Fruit fly (Drosophila melanogaster) whole organism, embryonic: ENCODE results near the gene CG14302.
A peak's percentile ranks its signal among the peaks of the same experiment; 100 is the strongest.

ENCODE experiments used
- ATbp ChIP-seq: fragments of 200-800 bp; sonication (Bioruptor generic); optimal IDR thresholded peaks from 2 replicates; lab custom pipeline; 2017; ENCODE audit warnings: missing biosample characterization, mild to moderate bottlenecking, missing genetic modification characterization, missing genetic modification reagents
- Abd-B ChIP-seq: fragments of 200-800 bp; sonication (Bioruptor generic); optimal IDR thresholded peaks from 2 replicates; lab custom pipeline; 2018; ENCODE audit warnings: missing biosample characterization, mild to moderate bottlenecking, missing genetic modification characterization, moderate library complexity
- Bteb2 ChIP-seq: fragments of 200-800 bp; sonication (Bioruptor generic); optimal IDR thresholded peaks from 2 replicates; lab custom pipeline; 2016; ENCODE audit warnings: missing biosample characterization, missing genetic modification characterization
- CG10267 ChIP-seq: fragments of 200-800 bp; sonication (Bioruptor generic); optimal IDR thresholded peaks from 2 replicates; lab custom pipeline; 2018; ENCODE audit warnings: missing biosample characterization, mild to moderate bottlenecking, missing genetic modification characterization, moderate library complexity
- CG12236 ChIP-seq: fragments of 200-800 bp; sonication (Bioruptor generic); optimal IDR thresholded peaks from 2 replicates; lab custom pipeline; 2016; ENCODE audit warnings: missing biosample characterization, missing genetic modification characterization
- CG12659 ChIP-seq: fragments of 200-800 bp; sonication (Bioruptor generic); optimal IDR thresholded peaks from 3 replicates; lab custom pipeline; 2017; ENCODE audit warnings: mild to moderate bottlenecking, missing biosample characterization, missing genetic modification reagents, missing genetic modification characterization
- CG13287 ChIP-seq: fragments of 200-800 bp; sonication (Bioruptor generic); IDR thresholded peaks from 2 replicates; pipeline ENCODE4 v1.3.6; 2022; ENCODE audit warnings: missing biosample characterization, missing genetic modification characterization; ENCODE audit not compliant: partially characterized antibody
- CG13296 ChIP-seq: fragments of 200-800 bp; sonication (Bioruptor generic); optimal IDR thresholded peaks from 3 replicates; lab custom pipeline; 2018; ENCODE audit warnings: missing biosample characterization, mild to moderate bottlenecking, missing genetic modification characterization
- CG14860 ChIP-seq: fragments of 200-800 bp; sonication (Bioruptor generic); IDR thresholded peaks from 3 replicates; pipeline ENCODE4 v1.3.6; 2022; ENCODE audit warnings: missing biosample characterization, missing genetic modification characterization; ENCODE audit not compliant: partially characterized antibody
- CG15479 ChIP-seq: fragments of 200-800 bp; sonication (Bioruptor generic); optimal IDR thresholded peaks from 3 replicates; lab custom pipeline; 2019; ENCODE audit warnings: missing biosample characterization, mild to moderate bottlenecking, missing genetic modification characterization, moderate library complexity
- CG30020 ChIP-seq: fragments of 200-800 bp; optimal IDR thresholded peaks from 2 replicates; lab custom pipeline; 2019; ENCODE audit warnings: missing biosample characterization, mild to moderate bottlenecking, missing genetic modification characterization, moderate library complexity
- CG3407 ChIP-seq: fragments of 200-800 bp; sonication (Bioruptor generic); optimal IDR thresholded peaks from 2 replicates; lab custom pipeline; 2018; ENCODE audit warnings: missing biosample characterization, mild to moderate bottlenecking, missing genetic modification characterization
- CG3847 ChIP-seq: fragments of 200-800 bp; sonication (Bioruptor generic); IDR thresholded peaks from 2 replicates; pipeline ENCODE4 v1.3.6; 2022; ENCODE audit warnings: missing biosample characterization, missing genetic modification characterization
- CG3995 ChIP-seq: fragments of 200-800 bp; sonication (Bioruptor generic); optimal IDR thresholded peaks from 3 replicates; lab custom pipeline; 2016; ENCODE audit warnings: missing biosample characterization, missing genetic modification characterization
- CG4360 ChIP-seq: fragments of 200-800 bp; sonication (Bioruptor generic); IDR thresholded peaks from 2 replicates; pipeline ENCODE4 v1.3.6; 2022; ENCODE audit warnings: missing biosample characterization, missing genetic modification characterization
- CG4617 ChIP-seq: fragments of 200-800 bp; sonication (Bioruptor generic); optimal IDR thresholded peaks from 3 replicates; lab custom pipeline; 2016; ENCODE audit warnings: missing biosample characterization, missing genetic modification characterization, borderline replicate concordance
- CG6683 ChIP-seq: fragments of 200-800 bp; sonication (Bioruptor generic); optimal IDR thresholded peaks from 2 replicates; lab custom pipeline; 2017; ENCODE audit warnings: missing biosample characterization, mild to moderate bottlenecking, missing genetic modification characterization, missing genetic modification reagents
- CG7556 ChIP-seq: fragments of 200-800 bp; sonication (Bioruptor generic); optimal IDR thresholded peaks from 2 replicates; lab custom pipeline; 2017; ENCODE audit warnings: missing biosample characterization, mild to moderate bottlenecking, missing genetic modification characterization
- D19B ChIP-seq: fragments of 200-800 bp; sonication (Bioruptor generic); optimal IDR thresholded peaks from 2 replicates; lab custom pipeline; 2017; ENCODE audit warnings: missing biosample characterization, mild to moderate bottlenecking, missing genetic modification characterization
- Dad ChIP-seq: fragments of 200-800 bp; sonication (Bioruptor generic); optimal IDR thresholded peaks from 3 replicates; lab custom pipeline; 2016; ENCODE audit warnings: missing biosample characterization, missing genetic modification characterization
- Dek ChIP-seq: fragments of 200-800 bp; sonication (Bioruptor generic); optimal IDR thresholded peaks from 3 replicates; lab custom pipeline; 2019; ENCODE audit warnings: missing biosample characterization, mild to moderate bottlenecking, missing genetic modification characterization, moderate library complexity
- Doc2 ChIP-seq: fragments of 200-800 bp; sonication (Bioruptor generic); IDR thresholded peaks from 2 replicates; pipeline ENCODE4 v1.3.6; 2022; ENCODE audit warnings: missing biosample characterization, missing genetic modification characterization
- Ets97D ChIP-seq: fragments of 200-800 bp; sonication (Bioruptor generic); optimal IDR thresholded peaks from 3 replicates; lab custom pipeline; 2016; ENCODE audit warnings: missing biosample characterization, missing genetic modification characterization
- HmgZ ChIP-seq: fragments of 200-800 bp; sonication (Bioruptor generic); optimal IDR thresholded peaks from 2 replicates; lab custom pipeline; 2018; ENCODE audit warnings: missing biosample characterization, mild to moderate bottlenecking, missing genetic modification characterization
- Hmr ChIP-seq: fragments of 200-800 bp; sonication (Bioruptor generic); optimal IDR thresholded peaks from 3 replicates; lab custom pipeline; 2017; ENCODE audit warnings: mild to moderate bottlenecking, missing biosample characterization, missing genetic modification reagents, missing genetic modification characterization
- Hr51 ChIP-seq, 2 experiments: fragments of 200-800 bp; sonication (Bioruptor generic); optimal IDR thresholded peaks; 2 replicates in 1 of 2; 3 replicates in 1 of 2; lab custom pipeline; 2016 to 2018; ENCODE audit warnings: missing biosample characterization in 2 of 2, missing genetic modification characterization in 2 of 2, mild to moderate bottlenecking in 1 of 2, moderate library complexity in 1 of 2
- Jarid2 ChIP-seq: fragments of 200-800 bp; sonication (Bioruptor generic); optimal IDR thresholded peaks from 3 replicates; lab custom pipeline; 2017; ENCODE audit warnings: mild to moderate bottlenecking, missing biosample characterization, missing genetic modification reagents, missing genetic modification characterization
- Lpt ChIP-seq: fragments of >200 bp; optimal IDR thresholded peaks from 2 replicates; lab custom pipeline; 2018; ENCODE audit warnings: missing biosample characterization, missing genetic modification characterization
- Mad ChIP-seq: fragments of 200-800 bp; sonication (Bioruptor generic); optimal IDR thresholded peaks from 2 replicates; lab custom pipeline; 2016; ENCODE audit warnings: missing biosample characterization, missing genetic modification characterization
- NK7.1 ChIP-seq: fragments of 200-800 bp; sonication (Bioruptor generic); optimal IDR thresholded peaks from 3 replicates; lab custom pipeline; 2016; ENCODE audit warnings: missing biosample characterization, missing genetic modification characterization
- Oaz ChIP-seq: fragments of 200-800 bp; sonication (Bioruptor generic); IDR thresholded peaks from 2 replicates; pipeline ENCODE4 v1.3.6; 2022; ENCODE audit warnings: missing biosample characterization, missing genetic modification characterization
- Optix ChIP-seq: fragments of 200-800 bp; sonication (Bioruptor generic); IDR thresholded peaks from 3 replicates; pipeline ENCODE4 v1.3.6; 2022; ENCODE audit warnings: missing biosample characterization, missing genetic modification characterization
- ase ChIP-seq: fragments of 200-800 bp; sonication (Bioruptor generic); IDR thresholded peaks from 3 replicates; pipeline ENCODE4 v1.3.6; 2022; ENCODE audit warnings: missing biosample characterization, missing genetic modification characterization
- bab2 ChIP-seq: fragments of 200-800 bp; sonication (Bioruptor generic); optimal IDR thresholded peaks from 2 replicates; lab custom pipeline; 2016; ENCODE audit warnings: missing biosample characterization, missing genetic modification characterization
- br ChIP-seq: fragments of >200 bp; optimal IDR thresholded peaks from 2 replicates; lab custom pipeline; 2017
- dpn ChIP-seq, 2 experiments: fragments of 200-800 bp; sonication (Bioruptor generic); optimal IDR thresholded peaks; 3 replicates each; lab custom pipeline; 2016; ENCODE audit warnings: missing biosample characterization in 2 of 2, missing genetic modification characterization in 2 of 2
- fd102C ChIP-seq: fragments of 200-800 bp; sonication (Bioruptor generic); optimal IDR thresholded peaks from 2 replicates; lab custom pipeline; 2018; ENCODE audit warnings: missing biosample characterization, mild to moderate bottlenecking, missing genetic modification characterization, moderate library complexity
- gro ChIP-seq: fragments of 200-800 bp; sonication (Bioruptor generic); optimal IDR thresholded peaks from 2 replicates; lab custom pipeline; 2016; ENCODE audit warnings: missing biosample characterization, missing genetic modification characterization
- ham ChIP-seq: fragments of 200-800 bp; sonication (Bioruptor generic); IDR thresholded peaks from 2 replicates; pipeline ENCODE4 v1.3.6; 2022; ENCODE audit warnings: missing biosample characterization, missing genetic modification characterization
- hbn ChIP-seq: fragments of 200-800 bp; sonication (Bioruptor generic); IDR thresholded peaks from 2 replicates; pipeline ENCODE4 v1.3.6; 2022; ENCODE audit warnings: missing biosample characterization, missing genetic modification characterization; ENCODE audit not compliant: partially characterized antibody
- p53 ChIP-seq: fragments of 200-800 bp; sonication (Bioruptor generic); optimal IDR thresholded peaks from 2 replicates; lab custom pipeline; 2016; ENCODE audit warnings: missing biosample characterization, missing genetic modification characterization
- pho ChIP-seq: fragments of 200-800 bp; sonication (Bioruptor generic); optimal IDR thresholded peaks from 2 replicates; lab custom pipeline; 2016; ENCODE audit warnings: missing biosample characterization, missing genetic modification characterization
- phol ChIP-seq: fragments of 200-800 bp; sonication (Bioruptor generic); optimal IDR thresholded peaks from 3 replicates; lab custom pipeline; 2018; ENCODE audit warnings: missing biosample characterization, mild to moderate bottlenecking, missing genetic modification characterization, moderate library complexity
- pita ChIP-seq: fragments of 200-800 bp; sonication (Bioruptor generic); optimal IDR thresholded peaks from 2 replicates; lab custom pipeline; 2017; ENCODE audit warnings: missing biosample characterization, mild to moderate bottlenecking, missing genetic modification characterization
- rib ChIP-seq: fragments of 200-800 bp; sonication (Bioruptor generic); IDR thresholded peaks from 2 replicates; pipeline ENCODE4 v1.3.6; 2022; ENCODE audit warnings: missing biosample characterization, missing genetic modification characterization
- run ChIP-seq: fragments of 200-800 bp; sonication (Bioruptor generic); optimal IDR thresholded peaks from 3 replicates; lab custom pipeline; 2018; ENCODE audit warnings: missing biosample characterization, mild to moderate bottlenecking, missing genetic modification characterization
- sob ChIP-seq: fragments of 200-800 bp; sonication (Bioruptor generic); IDR thresholded peaks from 2 replicates; pipeline ENCODE4 v1.3.6; 2022; ENCODE audit warnings: missing biosample characterization, missing genetic modification characterization
- ssp ChIP-seq: fragments of 200-800 bp; sonication (Bioruptor generic); IDR thresholded peaks from 2 replicates; pipeline ENCODE4 v1.3.6; 2022; ENCODE audit warnings: missing biosample characterization, missing genetic modification characterization
- trh ChIP-seq: fragments of 200-800 bp; sonication (Bioruptor generic); optimal IDR thresholded peaks from 2 replicates; lab custom pipeline; 2016; ENCODE audit warnings: missing biosample characterization, missing genetic modification characterization

Gene CG14302

dm6 chr3R:18741027-18741843 is 8.8 kb downstream of the CG14302 start (continued):
- TF ChIP-seq CG13287 (GFP tag; lab: Robert Waterston, UW) (no peak; the same call in 1 of the 2 replicates), CG3995 (GFP tag; lab: Kevin White, UChicago) (peak; percentile 78), CG14860 (GFP tag; lab: Robert Waterston, UW) (no peak), CG15479 (GFP tag; lab: Kevin White, UChicago) (no peak), CG4617 (peak; percentile 78), Hr51 (GFP tag; optimal IDR thresholded peaks at IDR 0.05; lab: Kevin White, UChicago) (peak; percentile 92 to 95), Bteb2 (GFP tag; lab: Kevin White, UChicago) (peak; percentile 78), run (tag; lab: Kevin White, UChicago) (peak; percentile 80), Dek (tag; lab: Kevin White, UChicago) (peak; percentile 96), dpn (GFP tag; optimal IDR thresholded peaks at IDR 0.05; lab: Kevin White, UChicago) (peak; percentile 89 to 96), Doc2 (peak; percentile 85), ssp (GFP tag; lab: Robert Waterston, UW) (peak; percentile 90), D19B (GFP tag; lab: Kevin White, UChicago) (peak; percentile 99), CG7556 (GFP tag; lab: Kevin White, UChicago) (peak; percentile 94), hbn (GFP tag; lab: Robert Waterston, UW) (no peak), trh (GFP tag; lab: Kevin White, UChicago) (peak; percentile 82), Hmr (GFP tag; lab: Kevin White, UChicago) (peak; percentile 96), Mad (GFP tag; lab: Kevin White, UChicago) (peak; percentile 88), Abd-B (GFP tag; lab: Kevin White, UChicago) (peak; percentile 95), CG4360 (peak; percentile 78), pita (GFP tag; lab: Kevin White, UChicago) (no peak), CG10267 (tag; lab: Kevin White, UChicago) (peak; percentile 92), CG30020 (tag; lab: Kevin White, UChicago) (peak; percentile 76), CG12659 (GFP tag; lab: Kevin White, UChicago) (peak; percentile 97), Optix (GFP tag; lab: Robert Waterston, UW) (peak; percentile 82; the same call in 2 of the 3 replicates), sob (peak; percentile 97), CG12236 (GFP tag; lab: Kevin White, UChicago) (peak; percentile 58), ham (GFP tag; lab: Robert Waterston, UW) (peak; percentile 91), CG6683 (GFP tag; lab: Kevin White, UChicago) (peak; percentile 92), fd102C (peak; percentile 11), bab2 (peak; percentile 82), ase (GFP tag; lab: Robert Waterston, UW) (peak; percentile 92), br (lab: Kevin White, UChicago) (no peak), Lpt (GFP tag; lab: Kevin White, UChicago) (no peak), Ets97D (GFP tag; lab: Kevin White, UChicago) (peak; percentile 51), Jarid2 (GFP tag; lab: Kevin White, UChicago) (peak; percentile 83), CG3407 (GFP tag; lab: Kevin White, UChicago) (peak; percentile 88), Oaz (GFP tag; lab: Robert Waterston, UW) (peak; percentile 93), pho (GFP tag; lab: Kevin White, UChicago) (peak; percentile 84), NK7.1 (GFP tag; lab: Kevin White, UChicago) (peak; percentile 72), gro (GFP tag; lab: Kevin White, UChicago) (peak; percentile 89), CG13296 (GFP tag; lab: Kevin White, UChicago) (peak; percentile 97), phol (peak; percentile 95), HmgZ (tag; lab: Kevin White, UChicago) (peak; percentile 96), Dad (GFP tag; lab: Kevin White, UChicago) (peak; percentile 66), CG3847 (peak; percentile 97), p53 (GFP tag; lab: Kevin White, UChicago) (peak; percentile 67), rib (peak; percentile 97), ATbp (GFP tag; lab: Kevin White, UChicago) (peak; percentile 92)
